Worm (Caenorhabditis elegans) whole organism, midembryonic: Measurements from ENCODE around the gene F13A2.2.

Experiments used
- flt-1 ChIP-seq: fragments of 200-800 bp; sonication (Bioruptor generic); IDR thresholded peaks from 2 replicates; pipeline ENCODE4 v1.3.6; 2022; ENCODE audit warnings: missing genetic modification characterization, missing compliant biosample characterization
- klf-2 ChIP-seq: fragments of 200-800 bp; sonication (Bioruptor generic); conservative IDR thresholded peaks from 2 replicates; pipeline ENCODE4 v1.3.6; 2022; ENCODE audit warnings: missing genetic modification reagents, missing genetic modification characterization, missing compliant biosample characterization
- ztf-23 ChIP-seq: fragments of 200-800 bp; sonication (Bioruptor generic); IDR thresholded peaks from 2 replicates; pipeline ENCODE4 v1.3.6; 2022; ENCODE audit warnings: missing genetic modification reagents, missing genetic modification characterization, missing compliant biosample characterization
- ztf-29 ChIP-seq: fragments of 200-800 bp; sonication (Bioruptor generic); IDR thresholded peaks from 2 replicates; pipeline ENCODE4 v1.3.6; 2022; ENCODE audit warnings: missing genetic modification reagents, missing genetic modification characterization, missing compliant biosample characterization

DNA sequence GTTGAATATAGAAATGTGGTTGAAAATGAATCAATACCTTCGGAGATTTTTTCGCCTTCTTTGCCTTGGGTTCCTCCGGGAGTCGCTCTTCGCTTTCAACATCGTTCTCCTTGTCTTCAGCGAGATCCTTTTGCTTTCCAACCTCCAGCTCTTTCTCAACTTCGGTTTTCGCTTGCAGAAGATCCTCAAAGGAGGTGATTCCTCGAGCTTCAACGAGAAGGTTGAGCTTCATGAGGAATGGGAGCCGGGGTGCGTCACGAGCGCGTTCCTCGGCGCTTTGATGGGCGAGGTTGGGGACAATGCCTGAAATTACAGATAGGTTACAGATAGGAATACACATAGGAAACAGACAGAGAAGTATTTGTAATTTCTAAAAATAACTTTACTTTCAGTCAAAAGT is 14.5 kb upstream of the F13A2.2 start:
- TF ChIP-seq klf-2 (GFP tag; lab: Robert Waterston, UW) (no peak), ztf-23 (GFP tag; lab: Robert Waterston, UW) (no peak), ztf-29 (GFP tag; lab: Robert Waterston, UW) (no peak), flt-1 (GFP tag; lab: Robert Waterston, UW) (no peak)
